Worm (Caenorhabditis elegans) whole organism, L4/young adult: Measurements from ENCODE around the gene ric-7.

Experiments used
- W03F9.2 ChIP-seq: fragments of 150-350 bp; optimal IDR thresholded peaks from 2 replicates; lab custom pipeline; 2014; ENCODE audit warnings: missing biosample characterization, missing genetic modification characterization
- dao-5 ChIP-seq: sonication (generic microtip); optimal IDR thresholded peaks from 2 replicates; lab custom pipeline; 2016; ENCODE audit warnings: missing genotype, missing genetic modification characterization, moderate library complexity, missing compliant biosample characterization
- him-1 ChIP-seq: sonication (generic microtip); optimal IDR thresholded peaks from 2 replicates; lab custom pipeline; 2016; ENCODE audit warnings: missing genotype, missing genetic modification reagents, missing genetic modification characterization, missing compliant biosample characterization

DNA sequence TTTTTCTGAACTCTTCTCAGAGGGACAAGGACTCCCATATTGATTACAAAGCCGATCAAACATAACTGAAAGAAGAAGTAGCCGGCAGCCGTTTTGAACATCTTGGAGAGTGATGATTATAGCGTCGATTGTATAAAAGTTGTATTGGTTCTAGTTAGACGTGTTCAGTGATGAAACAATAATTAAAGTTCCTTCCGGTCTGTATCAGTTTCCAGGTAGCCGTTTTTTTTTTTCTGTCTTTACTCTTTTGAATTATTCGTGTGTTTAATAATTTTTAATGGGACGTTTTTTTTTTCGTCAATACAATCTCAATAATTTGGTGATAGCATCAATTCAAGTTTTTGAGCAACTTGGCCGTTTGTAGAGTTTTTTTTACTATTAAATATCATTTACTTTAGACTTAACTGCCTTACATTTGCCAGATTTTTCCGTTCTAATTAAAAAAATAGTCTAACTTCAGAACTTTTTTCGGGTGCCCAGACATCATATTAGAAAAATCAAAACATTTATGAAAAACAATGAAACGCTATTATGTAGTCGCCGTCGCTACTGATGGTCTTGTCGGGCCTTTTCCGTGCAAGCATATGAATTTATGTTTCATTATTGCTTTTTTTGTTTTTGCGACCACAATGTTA, 59.2 kb downstream of the ric-7 start, which contains the start of the genes srx-10 and clec-226:
- TF ChIP-seq dao-5 (tag; lab: Kevin White, UChicago) (no peak), him-1 (tag; lab: Kevin White, UChicago) (no peak), W03F9.2 (tag; lab: Kevin White, UChicago) (no peak)
